Worm (Caenorhabditis elegans) whole organism, L1 larva: ENCODE measurements around the gene col-108.

Source experiments
- nhr-11 ChIP-seq: fragments of 150-350 bp; optimal IDR thresholded peaks from 2 replicates; lab custom pipeline; 2014; ENCODE audit warnings: missing biosample characterization, missing genetic modification characterization
- nhr-85 ChIP-seq: sonication (generic microtip); peaks from one replicate; lab custom pipeline; 2016; ENCODE audit warnings: missing genetic modification characterization, inconsistent platforms, missing compliant biosample characterization

- TF ChIP-seq nhr-85 (tag; lab: Kevin White, UChicago) (no peak), nhr-11 (tag; lab: Kevin White, UChicago) (no peak)
Measured at ce11 chrIV:1765954-1766353, 2.4 kb upstream of the col-108 start.
